Worm (Caenorhabditis elegans) whole organism, L4/young adult: ENCODE data around the gene mip-2.

Source experiments
- W03F9.2 ChIP-seq: fragments of 150-350 bp; optimal IDR thresholded peaks from 2 replicates; lab custom pipeline; 2014; ENCODE audit warnings: missing biosample characterization, missing genetic modification characterization
- dao-5 ChIP-seq: sonication (generic microtip); optimal IDR thresholded peaks from 2 replicates; lab custom pipeline; 2016; ENCODE audit warnings: missing genotype, missing genetic modification characterization, moderate library complexity, missing compliant biosample characterization
- him-1 ChIP-seq: sonication (generic microtip); optimal IDR thresholded peaks from 2 replicates; lab custom pipeline; 2016; ENCODE audit warnings: missing genotype, missing genetic modification reagents, missing genetic modification characterization, missing compliant biosample characterization

DNA sequence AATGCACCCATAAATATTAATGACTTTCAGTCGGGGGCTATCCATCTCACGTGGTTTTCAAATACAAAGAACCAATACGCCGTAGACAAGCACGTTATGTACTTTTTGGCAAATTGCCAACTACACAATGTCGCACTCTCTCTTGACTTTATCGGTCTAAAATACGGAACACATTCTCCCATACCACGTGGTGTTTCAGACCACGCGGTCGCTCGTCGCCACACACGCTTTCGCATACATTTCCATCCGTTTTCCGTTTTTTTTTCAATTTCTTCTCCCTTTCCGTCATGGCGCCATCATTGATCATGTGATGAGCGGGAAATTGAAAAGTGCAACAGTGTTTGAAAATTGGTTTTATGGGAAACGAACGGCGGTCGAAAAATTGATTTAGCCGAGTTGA is 13.2 kb downstream of the mip-2 start:
- TF ChIP-seq him-1 (tag; lab: Kevin White, UChicago) (no peak), W03F9.2 (tag; lab: Kevin White, UChicago) (peak; percentile 28), dao-5 (no peak)
